Worm (Caenorhabditis elegans): ENCODE results near the gene jnk-1.

The jnk-1 gene

DNA sequence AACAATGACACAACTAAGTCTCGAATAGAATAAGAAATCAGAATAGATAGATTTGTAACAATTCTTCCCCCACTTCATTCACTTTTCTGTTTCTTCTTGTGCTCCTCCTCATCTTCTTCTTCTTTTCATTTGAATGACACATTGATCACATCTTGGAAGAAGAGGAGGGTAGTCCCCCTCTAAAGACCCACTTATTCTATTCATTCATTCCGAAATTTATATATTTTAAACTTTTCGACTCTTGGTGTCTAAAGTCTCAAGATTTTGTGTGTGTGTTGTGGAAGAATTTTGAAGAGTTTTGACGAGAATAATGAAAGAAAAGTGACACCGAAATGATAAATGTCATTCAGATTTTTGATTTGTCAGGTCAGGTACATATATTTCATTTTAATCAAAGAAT, 33.6 kb downstream of the jnk-1 start:
- no peak for TF ChIP-seq ztf-11 (tag; optimal IDR thresholded peaks at IDR 0.05)
- no peak for TF ChIP-seq elt-3 (tag; optimal IDR thresholded peaks at IDR 0.05)
- no peak for TF ChIP-seq ceh-16 (tag; optimal IDR thresholded peaks at IDR 0.05)
- no peak for TF ChIP-seq egl-27 (tag; optimal IDR thresholded peaks at IDR 0.05)
- no peak for TF ChIP-seq Y55F3AM.14 (GFP tag; optimal IDR thresholded peaks at IDR 0.05)
- TF ChIP-seq lin-13 (GFP tag; optimal IDR thresholded peaks at IDR 0.05), result no peak
- TF ChIP-seq unc-39 (tag; optimal IDR thresholded peaks at IDR 0.05), result no peak
- TF ChIP-seq elt-1 (tag; optimal IDR thresholded peaks at IDR 0.05), result no peak
- TF ChIP-seq nhr-129 (tag; optimal IDR thresholded peaks at IDR 0.05), result no peak
- no peak for TF ChIP-seq unc-55 (GFP tag; optimal IDR thresholded peaks at IDR 0.05)
- no peak for TF ChIP-seq sem-4 (tag; optimal IDR thresholded peaks at IDR 0.05)
- TF ChIP-seq nhr-6 (tag; optimal IDR thresholded peaks at IDR 0.05), result no peak
- TF ChIP-seq ceh-82 (tag; optimal IDR thresholded peaks at IDR 0.05), result no peak
- no peak for TF ChIP-seq mbf-1 (tag; optimal IDR thresholded peaks at IDR 0.05)
- no peak for TF ChIP-seq ama-1 (optimal IDR thresholded peaks at IDR 0.05)
- TF ChIP-seq mab-5 (tag; optimal IDR thresholded peaks at IDR 0.05), result no peak
- no peak for TF ChIP-seq crh-2 (tag; optimal IDR thresholded peaks at IDR 0.05)
- TF ChIP-seq sma-9 (GFP tag; optimal IDR thresholded peaks at IDR 0.05), result no peak
- no peak for TF ChIP-seq sma-9 (tag; optimal IDR thresholded peaks at IDR 0.05)
- no peak for TF ChIP-seq nhr-21 (tag; optimal IDR thresholded peaks at IDR 0.05)

DNA sequence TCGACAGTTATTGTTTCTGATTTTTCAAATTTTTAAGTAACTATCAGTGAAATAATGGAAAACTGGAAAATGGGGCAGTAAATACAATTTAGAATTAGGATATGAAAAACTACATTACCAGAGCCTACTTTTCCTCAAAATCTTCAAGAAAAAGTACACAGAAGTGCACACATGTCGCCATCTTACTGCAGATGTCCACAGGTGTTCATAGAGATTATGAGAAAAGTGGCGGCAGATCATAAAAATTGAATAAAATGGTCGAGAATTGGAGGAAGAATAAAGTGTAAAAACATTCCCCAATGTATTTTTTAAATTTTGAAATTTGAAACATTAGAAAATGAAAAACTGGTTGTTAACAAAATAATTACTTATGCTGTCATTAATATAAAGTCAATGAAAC, 40.5 kb downstream of the jnk-1 start:
- no peak for TF ChIP-seq unc-39 (tag; optimal IDR thresholded peaks at IDR 0.05)

ce11 chrIV:6999206-6999605, 41.8 kb downstream of the jnk-1 start, which contains the start of gene C25A8.5:
Gene C25A8.5 (plus strand): TSS chrIV:6999506.
- TF ChIP-seq unc-62 (GFP tag; optimal IDR thresholded peaks at IDR 0.05) (no peak), lin-39 (tag; optimal IDR thresholded peaks at IDR 0.05) (no peak), skn-1 (tag; optimal IDR thresholded peaks at IDR 0.05) (no peak)

- no peak for TF ChIP-seq nhr-129 (tag; optimal IDR thresholded peaks at IDR 0.05)
- no peak for TF ChIP-seq nhr-11 (tag; optimal IDR thresholded peaks at IDR 0.05)
- TF ChIP-seq ceh-16 (tag; optimal IDR thresholded peaks at IDR 0.05), result no peak
- no peak for TF ChIP-seq nhr-10 (tag; optimal IDR thresholded peaks at IDR 0.05)
Observed at ce11 chrIV:7003323-7003722, 45.9 kb downstream of the jnk-1 start, which contains the start of gene cht-3. Gene cht-3 (plus strand): TSS chrIV:7003623.

DNA sequence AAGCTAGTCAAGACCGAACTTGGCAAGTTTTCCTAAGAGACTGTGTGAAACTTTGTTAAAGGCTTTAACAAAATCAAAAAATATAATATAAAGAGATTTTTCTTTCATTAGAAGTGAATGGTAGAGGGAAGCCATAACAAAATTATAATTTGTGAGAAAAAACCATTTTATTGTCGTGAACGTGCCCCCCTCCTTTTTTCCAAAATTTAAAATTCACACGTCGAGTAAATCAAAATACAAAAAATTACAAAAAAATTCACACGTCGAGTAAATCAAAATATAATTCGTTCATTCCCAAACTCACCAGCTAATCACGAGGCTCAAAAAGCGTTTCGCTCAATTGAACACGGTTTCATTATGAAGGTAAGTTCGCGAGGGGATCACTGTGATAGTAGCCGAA, 52.1 kb downstream of the jnk-1 start, which contains the start of gene C25A8.2:
Gene C25A8.2 (plus strand): TSS at position 301 of the 400 bp plus-strand sequence.
- TF ChIP-seq snpc-4 (tag; optimal IDR thresholded peaks at IDR 0.05), result no peak
- TF ChIP-seq dmd-4 (tag; optimal IDR thresholded peaks at IDR 0.05), result no peak
- TF ChIP-seq sem-4 (tag; optimal IDR thresholded peaks at IDR 0.05), result no peak

DNA sequence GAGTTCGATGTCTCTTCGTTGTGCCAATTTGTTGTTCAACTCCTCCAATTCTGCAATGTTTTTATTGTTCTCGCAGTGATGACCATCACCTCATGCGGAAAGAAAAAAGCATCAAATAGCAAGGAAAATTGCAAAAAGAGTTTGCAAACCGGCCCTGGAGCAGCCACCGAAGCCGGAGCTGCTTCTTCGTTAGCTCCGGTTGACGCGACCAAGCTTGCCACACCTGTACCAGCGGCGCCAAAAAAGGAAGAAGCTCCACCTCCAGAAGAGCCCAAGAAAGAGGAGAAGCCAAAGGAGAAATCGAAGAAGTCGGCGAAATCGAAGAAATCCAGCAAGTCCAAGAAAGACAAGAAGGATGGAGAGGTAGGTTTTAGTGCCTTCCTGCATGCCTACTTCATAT, 52.8 kb downstream of the jnk-1 start:
- TF ChIP-seq alr-1 (tag; optimal IDR thresholded peaks at IDR 0.05) (no peak), nhr-10 (tag; optimal IDR thresholded peaks at IDR 0.05) (no peak)

- TF ChIP-seq sma-3 (GFP tag; optimal IDR thresholded peaks at IDR 0.05) (no peak), nhr-25 (tag; optimal IDR thresholded peaks at IDR 0.05) (no peak), sem-4 (tag; optimal IDR thresholded peaks at IDR 0.05) (no peak), unc-55 (GFP tag; optimal IDR thresholded peaks at IDR 0.05) (no peak), nhr-10 (tag; optimal IDR thresholded peaks at IDR 0.05) (no peak)
Observed at ce11 chrIV:7010835-7011234, 53.4 kb downstream of the jnk-1 start, which contains the start of gene C25A8.1. Gene C25A8.1 (plus strand): TSS chrIV:7011135.

ce11 chrIV:7011728-7012127, 54.3 kb downstream of the jnk-1 start, which contains the start of gene trxr-1:
Gene trxr-1 (plus strand): TSS chrIV:7011954.
- TF ChIP-seq nhr-23 (tag; optimal IDR thresholded peaks at IDR 0.05) (no peak), skn-1 (tag; optimal IDR thresholded peaks at IDR 0.05) (no peak), nhr-129 (tag; optimal IDR thresholded peaks at IDR 0.05) (no peak), snpc-4 (tag; optimal IDR thresholded peaks at IDR 0.05) (no peak), nhr-25 (tag; optimal IDR thresholded peaks at IDR 0.05) (no peak), blmp-1 (tag; optimal IDR thresholded peaks at IDR 0.05; ENCODE audit: insufficient read depth) (no peak), ztf-11 (tag; optimal IDR thresholded peaks at IDR 0.05) (no peak), Y55F3AM.14 (GFP tag; optimal IDR thresholded peaks at IDR 0.05) (no peak), ZK546.5 (tag; optimal IDR thresholded peaks at IDR 0.05) (no peak), egl-27 (tag; optimal IDR thresholded peaks at IDR 0.05) (no peak), nhr-10 (tag; optimal IDR thresholded peaks at IDR 0.05) (no peak), mdl-1 (tag; optimal IDR thresholded peaks at IDR 0.05) (no peak)
